Worm (Caenorhabditis elegans): ENCODE data around the gene mec-9.

mec-9 gene

ce11 chrV:9930612-9931065 lies 15.7 kb upstream of the mec-9 start, which contains the start of the genes rmh-2 and suds-3:
Gene rmh-2, minus strand, starts transcription at chrV:9930775.
Gene suds-3, plus strand, starts transcription at chrV:9931015.
- TF ChIP-seq lin-39 (tag; optimal IDR thresholded peaks at IDR 0.05) (no peak), tlp-1 (tag; optimal IDR thresholded peaks at IDR 0.05) (no peak), mep-1 (tag; optimal IDR thresholded peaks at IDR 0.05) (no peak), sup-37 (GFP tag; optimal IDR thresholded peaks at IDR 0.05) (no peak), unc-86 (tag; optimal IDR thresholded peaks at IDR 0.05) (no peak), xbp-1 (tag; optimal IDR thresholded peaks at IDR 0.05) (peak; percentile 26), efl-1 (optimal IDR thresholded peaks at IDR 0.05) (peak; percentile 60 to 85), efl-1 (GFP tag; optimal IDR thresholded peaks at IDR 0.05 in 1 of 2) (peak; percentile 78 to 98), unc-130 (tag; optimal IDR thresholded peaks at IDR 0.05) (peak; percentile 9), elt-3 (tag; optimal IDR thresholded peaks at IDR 0.05) (no peak), egl-27 (tag; optimal IDR thresholded peaks at IDR 0.05) (no peak), ceh-90 (tag; optimal IDR thresholded peaks at IDR 0.05) (no peak), blmp-1 (tag; optimal IDR thresholded peaks at IDR 0.05) (peak; percentile 1), nhr-90 (tag; optimal IDR thresholded peaks at IDR 0.05; ENCODE audit: poor library complexity) (peak; percentile 7), jun-1 (tag; optimal IDR thresholded peaks at IDR 0.05) (no peak), C16A3.4 (tag; optimal IDR thresholded peaks at IDR 0.05) (peak; percentile 53), zip-4 (GFP tag; optimal IDR thresholded peaks at IDR 0.05) (no peak), nhr-71 (tag; optimal IDR thresholded peaks at IDR 0.05) (peak; percentile 50), zag-1 (tag; optimal IDR thresholded peaks at IDR 0.05) (no peak), nhr-237 (tag; optimal IDR thresholded peaks at IDR 0.05) (no peak), hlh-4 (tag; optimal IDR thresholded peaks at IDR 0.05) (no peak), lin-15B (tag; optimal IDR thresholded peaks at IDR 0.05) (peak; percentile 39), ztf-4 (tag; optimal IDR thresholded peaks at IDR 0.05) (no peak), swsn-7 (tag; optimal IDR thresholded peaks at IDR 0.05) (peak; percentile 20), ces-1 (GFP tag; optimal IDR thresholded peaks at IDR 0.05) (no peak), lin-35 (GFP tag; optimal IDR thresholded peaks at IDR 0.05) (peak; percentile 69 to 92), isw-1 (GFP tag; IDR thresholded peaks at IDR 0.05) (no peak), mdl-1 (tag; optimal IDR thresholded peaks at IDR 0.05) (peak in 1 of 2 experiments; percentile 16), ceh-82 (tag; optimal IDR thresholded peaks at IDR 0.05) (peak in 1 of 3 experiments; percentile 9), dpl-1 (GFP tag; optimal IDR thresholded peaks at IDR 0.05) (peak; percentile 72 to 87 (median 82)), nhr-84 (tag; optimal IDR thresholded peaks at IDR 0.05) (no peak), snpc-4 (tag; optimal IDR thresholded peaks at IDR 0.05) (no peak), rnt-1 (tag; optimal IDR thresholded peaks at IDR 0.05) (peak; percentile 69), nhr-85 (tag) (no peak), ceh-8 (GFP tag; optimal IDR thresholded peaks at IDR 0.05) (no peak), hpl-2 (GFP tag; optimal IDR thresholded peaks at IDR 0.05) (no peak), nhr-12 (tag; optimal IDR thresholded peaks at IDR 0.05) (no peak), skn-1 (tag; optimal IDR thresholded peaks at IDR 0.05) (no peak), aly-2 (tag; optimal IDR thresholded peaks at IDR 0.05) (no peak), tbx-2 (tag; optimal IDR thresholded peaks at IDR 0.05) (no peak), sptf-1 (tag; optimal IDR thresholded peaks at IDR 0.05) (no peak), nhr-20 (tag; optimal IDR thresholded peaks at IDR 0.05) (peak; percentile 31), ceh-63 (GFP tag; optimal IDR thresholded peaks at IDR 0.05) (no peak), lsy-2 (tag; optimal IDR thresholded peaks at IDR 0.05) (peak in 1 of 2 experiments; percentile 69), fkh-8 (tag; optimal IDR thresholded peaks at IDR 0.05) (no peak), nhr-77 (tag; optimal IDR thresholded peaks at IDR 0.05) (no peak), dsc-1 (tag; optimal IDR thresholded peaks at IDR 0.05) (peak; percentile 11), sox-4 (tag; optimal IDR thresholded peaks at IDR 0.05) (no peak), ztf-11 (tag; optimal IDR thresholded peaks at IDR 0.05) (no peak), unc-98 (GFP tag; IDR thresholded peaks at IDR 0.05) (no peak), mef-2 (tag; optimal IDR thresholded peaks at IDR 0.05) (no peak), pax-3 (tag; optimal IDR thresholded peaks at IDR 0.05) (no peak)
